Worm (Caenorhabditis elegans): ENCODE measurements around the gene spp-21.

The spp-21 gene

DNA sequence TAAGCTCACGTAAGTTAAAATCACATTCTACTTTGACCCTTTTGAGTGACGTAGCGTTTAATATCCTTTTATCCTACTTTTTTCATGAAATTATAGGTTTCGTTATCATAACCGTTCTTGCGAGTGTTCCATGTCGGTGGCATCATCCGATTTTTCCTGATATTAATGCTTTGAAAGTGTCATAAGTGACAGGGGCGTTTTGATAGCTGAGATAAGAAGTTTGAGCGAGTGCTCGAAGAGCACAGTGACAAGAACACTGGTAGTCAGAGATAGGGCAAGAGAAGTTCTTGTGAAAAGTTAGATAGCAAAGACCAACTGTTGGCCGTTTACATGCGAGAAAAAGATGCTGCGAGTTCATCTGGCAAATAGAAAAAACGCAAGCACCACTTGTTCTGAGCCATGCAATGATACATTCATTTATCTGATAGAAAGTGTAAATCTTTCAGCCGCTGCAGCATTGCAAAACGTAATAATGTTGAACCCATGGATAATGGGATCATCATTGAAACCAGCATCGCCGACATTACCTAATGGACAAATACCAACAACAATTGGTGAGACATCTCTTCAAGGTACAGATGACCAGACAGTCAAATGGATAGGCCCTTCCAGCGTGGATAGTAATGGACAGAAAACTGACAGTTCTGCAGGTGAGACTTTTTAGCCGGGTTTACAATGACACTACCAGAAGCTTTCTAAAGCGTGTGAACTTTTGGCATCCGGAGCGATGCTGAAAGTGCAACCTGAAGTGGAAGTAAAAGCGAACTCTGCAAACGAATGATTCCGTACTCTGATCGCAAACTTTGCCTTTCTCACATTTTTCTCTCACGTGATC, 8.7 kb upstream of the spp-21 start:
- no peak for TF ChIP-seq zag-1 (tag; optimal IDR thresholded peaks at IDR 0.05)
- no peak for TF ChIP-seq sem-4 (tag; optimal IDR thresholded peaks at IDR 0.05)
- no peak for TF ChIP-seq ceh-16 (tag; optimal IDR thresholded peaks at IDR 0.05)
- no peak for TF ChIP-seq aly-2 (tag; optimal IDR thresholded peaks at IDR 0.05)
- no peak for TF ChIP-seq nhr-25 (tag; optimal IDR thresholded peaks at IDR 0.05)
- TF ChIP-seq C34F6.9 (tag; optimal IDR thresholded peaks at IDR 0.05) = peak; percentile 6
- no peak for TF ChIP-seq ZK546.5 (tag; optimal IDR thresholded peaks at IDR 0.05)
- TF ChIP-seq skn-1 (tag; optimal IDR thresholded peaks at IDR 0.05) = no peak
- TF ChIP-seq lin-39 (tag; optimal IDR thresholded peaks at IDR 0.05) = no peak
- TF ChIP-seq unc-55 (GFP tag; optimal IDR thresholded peaks at IDR 0.05) = no peak
- TF ChIP-seq ama-1 (optimal IDR thresholded peaks at IDR 0.05) = peak; percentile 44
- TF ChIP-seq crh-2 (tag; optimal IDR thresholded peaks at IDR 0.05) = peak; percentile 33
- TF ChIP-seq nhr-129 (tag; optimal IDR thresholded peaks at IDR 0.05) = peak; percentile 1
- TF ChIP-seq ztf-4 (tag; optimal IDR thresholded peaks at IDR 0.05) = peak; percentile 21
- TF ChIP-seq sma-9 (GFP tag; optimal IDR thresholded peaks at IDR 0.05) = no peak
- no peak for TF ChIP-seq sma-9 (tag; optimal IDR thresholded peaks at IDR 0.05)
- no peak for TF ChIP-seq nhr-10 (tag; optimal IDR thresholded peaks at IDR 0.05)
- TF ChIP-seq nhr-21 (tag; optimal IDR thresholded peaks at IDR 0.05) = no peak
- TF ChIP-seq Y55F3AM.14 (GFP tag; optimal IDR thresholded peaks at IDR 0.05) = no peak
- TF ChIP-seq elt-1 (tag; optimal IDR thresholded peaks at IDR 0.05) = no peak
- TF ChIP-seq egl-27 (tag; optimal IDR thresholded peaks at IDR 0.05) = no peak
- no peak for TF ChIP-seq alr-1 (tag; optimal IDR thresholded peaks at IDR 0.05)
- TF ChIP-seq fos-1 (tag; optimal IDR thresholded peaks at IDR 0.05) = peak; percentile 87
- TF ChIP-seq peb-1 (tag; optimal IDR thresholded peaks at IDR 0.05) = no peak
- peak; percentile 4 for TF ChIP-seq F13H6.1 (tag; optimal IDR thresholded peaks at IDR 0.05)
- no peak for TF ChIP-seq lsy-2 (tag; optimal IDR thresholded peaks at IDR 0.05)
- no peak for TF ChIP-seq mdl-1 (tag; optimal IDR thresholded peaks at IDR 0.05)

DNA sequence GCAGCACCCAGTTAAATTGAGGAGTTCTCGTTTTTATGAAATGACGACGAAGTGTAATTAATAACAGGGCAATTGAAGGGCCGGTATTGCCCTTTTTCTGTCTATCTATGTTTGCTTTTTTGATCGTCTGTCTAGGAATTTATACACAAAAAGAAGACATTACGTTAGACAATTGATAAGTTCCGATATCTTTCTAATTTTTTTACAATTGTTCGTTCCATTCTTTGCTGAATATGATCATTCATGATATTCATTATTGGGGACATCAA, 8.2 kb upstream of the spp-21 start:
- no peak for TF ChIP-seq mbf-1 (tag; optimal IDR thresholded peaks at IDR 0.05)
- TF ChIP-seq fos-1 (tag; optimal IDR thresholded peaks at IDR 0.05) = peak; percentile 17
- peak; percentile 36 for TF ChIP-seq blmp-1 (tag; optimal IDR thresholded peaks at IDR 0.05; ENCODE audit: insufficient read depth)
- TF ChIP-seq nhr-77 (tag; optimal IDR thresholded peaks at IDR 0.05) = no peak
- TF ChIP-seq lin-11 (tag; optimal IDR thresholded peaks at IDR 0.05) = no peak
- no peak for TF ChIP-seq lin-13 (GFP tag; optimal IDR thresholded peaks at IDR 0.05)
- TF ChIP-seq nhr-237 (tag; optimal IDR thresholded peaks at IDR 0.05) = no peak
- no peak for TF ChIP-seq lin-39 (tag; optimal IDR thresholded peaks at IDR 0.05)
- peak; percentile 76 for TF ChIP-seq sma-9 (GFP tag; optimal IDR thresholded peaks at IDR 0.05)
- no peak for TF ChIP-seq sma-9 (tag; optimal IDR thresholded peaks at IDR 0.05)
- TF ChIP-seq sem-4 (tag; optimal IDR thresholded peaks at IDR 0.05) = no peak
- no peak for TF ChIP-seq elt-1 (tag; optimal IDR thresholded peaks at IDR 0.05)
- TF ChIP-seq nhr-25 (tag; optimal IDR thresholded peaks at IDR 0.05) = peak; percentile 7
- no peak for TF ChIP-seq F13H6.1 (tag; optimal IDR thresholded peaks at IDR 0.05)
- no peak for TF ChIP-seq crh-2 (tag; optimal IDR thresholded peaks at IDR 0.05)

DNA sequence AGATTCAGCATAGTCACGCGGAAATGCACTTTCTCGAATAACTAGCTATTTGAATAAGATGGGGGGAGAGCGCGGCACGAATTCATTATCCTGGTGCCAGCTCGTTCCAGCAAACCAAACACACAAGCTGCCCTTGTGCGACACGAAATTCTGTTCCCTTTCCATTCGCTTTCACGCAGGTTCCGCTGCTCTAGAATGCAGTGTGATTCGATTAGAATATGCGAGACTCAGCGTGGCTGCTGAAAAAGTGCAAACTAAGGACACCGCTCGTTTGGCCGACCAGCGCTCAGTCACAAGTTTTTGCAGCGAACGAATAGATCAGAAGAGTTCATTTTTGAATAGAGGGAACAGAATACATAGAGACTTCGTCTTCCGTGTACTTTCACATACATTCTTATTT, 7.8 kb upstream of the spp-21 start:
- TF ChIP-seq ZK546.5 (tag; optimal IDR thresholded peaks at IDR 0.05) = no peak
- no peak for TF ChIP-seq ztf-4 (tag; optimal IDR thresholded peaks at IDR 0.05)
- TF ChIP-seq sem-4 (tag; optimal IDR thresholded peaks at IDR 0.05) = peak; percentile 52
- no peak for TF ChIP-seq nhr-12 (tag; optimal IDR thresholded peaks at IDR 0.05)
- TF ChIP-seq sma-3 (GFP tag; optimal IDR thresholded peaks at IDR 0.05) = no peak
- TF ChIP-seq nhr-21 (tag; optimal IDR thresholded peaks at IDR 0.05) = peak; percentile 37
- no peak for TF ChIP-seq dmd-4 (tag; optimal IDR thresholded peaks at IDR 0.05)

DNA sequence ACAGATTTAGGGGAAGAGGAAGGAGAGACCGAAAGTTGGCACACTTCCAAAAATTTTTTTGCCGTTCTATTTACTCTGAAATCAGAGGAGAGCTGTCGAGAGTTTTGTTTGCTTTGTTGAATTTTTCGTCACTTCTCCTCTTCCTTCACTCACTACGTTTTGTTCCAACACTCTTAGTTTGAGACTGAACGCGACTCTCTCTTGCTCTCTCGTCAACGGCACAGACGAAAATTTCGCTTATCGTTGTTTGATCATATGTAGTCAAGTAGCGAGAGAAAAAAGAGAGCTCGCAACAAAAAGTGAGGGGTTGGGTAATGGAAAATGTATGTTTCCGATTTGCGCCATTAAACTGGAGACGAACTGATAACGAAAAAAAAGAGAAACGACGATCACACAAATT, 7.3 kb upstream of the spp-21 start:
- TF ChIP-seq crh-2 (tag; optimal IDR thresholded peaks at IDR 0.05) (peak; percentile 65), ceh-82 (tag; optimal IDR thresholded peaks at IDR 0.05) (no peak), elt-1 (tag; optimal IDR thresholded peaks at IDR 0.05) (no peak), gmeb-1 (tag; optimal IDR thresholded peaks at IDR 0.05) (peak; percentile 24), nhr-129 (tag; optimal IDR thresholded peaks at IDR 0.05) (peak; percentile 59), unc-62 (GFP tag; optimal IDR thresholded peaks at IDR 0.05) (no peak), nhr-237 (tag; optimal IDR thresholded peaks at IDR 0.05) (no peak), mdl-1 (tag; optimal IDR thresholded peaks at IDR 0.05) (peak in 1 of 2 experiments; percentile 67), sem-4 (tag; optimal IDR thresholded peaks at IDR 0.05) (no peak), ztf-11 (tag; optimal IDR thresholded peaks at IDR 0.05) (no peak), ama-1 (optimal IDR thresholded peaks at IDR 0.05) (no peak), ztf-1 (GFP tag; conservative IDR thresholded peaks at IDR 0.05) (no peak), Y55F3AM.14 (GFP tag; optimal IDR thresholded peaks at IDR 0.05) (no peak), ceh-16 (tag; optimal IDR thresholded peaks at IDR 0.05) (no peak), egl-27 (tag; optimal IDR thresholded peaks at IDR 0.05) (peak; percentile 18), ZK546.5 (tag; optimal IDR thresholded peaks at IDR 0.05) (no peak), fos-1 (tag; optimal IDR thresholded peaks at IDR 0.05) (peak; percentile 65), lsy-2 (tag; optimal IDR thresholded peaks at IDR 0.05) (no peak), nhr-10 (tag; optimal IDR thresholded peaks at IDR 0.05) (no peak), C34F6.9 (tag; optimal IDR thresholded peaks at IDR 0.05) (no peak), nhr-11 (tag; optimal IDR thresholded peaks at IDR 0.05) (no peak), lin-13 (GFP tag; optimal IDR thresholded peaks at IDR 0.05) (no peak), alr-1 (tag; optimal IDR thresholded peaks at IDR 0.05) (no peak), snpc-4 (tag; optimal IDR thresholded peaks at IDR 0.05) (no peak), zag-1 (tag; optimal IDR thresholded peaks at IDR 0.05) (no peak), nhr-25 (tag; optimal IDR thresholded peaks at IDR 0.05) (no peak), lin-11 (tag; optimal IDR thresholded peaks at IDR 0.05) (no peak), nhr-6 (tag; optimal IDR thresholded peaks at IDR 0.05) (no peak), peb-1 (tag; optimal IDR thresholded peaks at IDR 0.05) (no peak), mbf-1 (tag; optimal IDR thresholded peaks at IDR 0.05) (no peak)
